Worm (Caenorhabditis elegans): ENCODE results near the gene T02E9.5.

ce11 chrV:11299406-11299805 is 42.6 kb upstream of the T02E9.5 start:
- TF ChIP-seq aly-1 (tag; optimal IDR thresholded peaks at IDR 0.05) (no peak), tbx-37 (GFP tag; conservative IDR thresholded peaks at IDR 0.05) (no peak), ama-1 (optimal IDR thresholded peaks at IDR 0.05) (no peak), hmg-4 (GFP tag; optimal IDR thresholded peaks at IDR 0.05) (no peak), tra-4 (tag; optimal IDR thresholded peaks at IDR 0.05) (no peak), ceh-13 (GFP tag; optimal IDR thresholded peaks at IDR 0.05) (no peak), ceh-36 (tag; optimal IDR thresholded peaks at IDR 0.05) (no peak)
